Worm (Caenorhabditis elegans) whole organism, L1 larva: ENCODE data around the gene VM106R.1.

ENCODE experiments used
- egl-13 ChIP-seq: sonication (generic microtip); optimal IDR thresholded peaks from 2 replicates; lab custom pipeline; 2016; ENCODE audit warnings: missing genotype, missing genetic modification reagents, missing genetic modification characterization, missing compliant biosample characterization
- lin-13 ChIP-seq: fragments of 150-350 bp; optimal IDR thresholded peaks from 2 replicates; lab custom pipeline; 2014; ENCODE audit warnings: missing biosample characterization, missing genetic modification reagents, missing genetic modification characterization
- mdl-1 ChIP-seq, 2 experiments: fragments of 150-350 bp; optimal IDR thresholded peaks; 2 replicates each; lab custom pipeline; 2014 to 2017; ENCODE audit warnings: missing biosample characterization in 2 of 2, missing genetic modification characterization in 2 of 2, inconsistent platforms in 1 of 2
- nhr-237 ChIP-seq: fragments of 150-350 bp; optimal IDR thresholded peaks from 2 replicates; lab custom pipeline; 2014; ENCODE audit warnings: missing biosample characterization, missing genetic modification characterization
- pqm-1 ChIP-seq: sonication (generic microtip); optimal IDR thresholded peaks from 3 replicates; lab custom pipeline; 2017; ENCODE audit warnings: missing biosample characterization, missing genetic modification characterization
- skn-1 ChIP-seq: fragments of 150-350 bp; optimal IDR thresholded peaks from 2 replicates; lab custom pipeline; 2014; ENCODE audit warnings: missing biosample characterization, missing genetic modification characterization
- snpc-4 ChIP-seq: fragments of 150-350 bp; optimal IDR thresholded peaks from 2 replicates; lab custom pipeline; 2014; ENCODE audit warnings: missing biosample characterization, missing genetic modification characterization
- sox-4 ChIP-seq: sonication (generic microtip); optimal IDR thresholded peaks from 2 replicates; lab custom pipeline; 2016; ENCODE audit warnings: missing genetic modification characterization, missing compliant biosample characterization
- unc-30 ChIP-seq: sonication (generic microtip); optimal IDR thresholded peaks from 2 replicates; lab custom pipeline; 2017; ENCODE audit warnings: missing biosample characterization, missing genetic modification characterization
- unc-86 ChIP-seq: sonication (generic microtip); optimal IDR thresholded peaks from 2 replicates; lab custom pipeline; 2016; ENCODE audit warnings: missing genetic modification characterization, missing compliant biosample characterization
- unc-98 ChIP-seq: fragments of 200-800 bp; sonication (Bioruptor generic); IDR thresholded peaks from 2 replicates; pipeline ENCODE4 v1.3.6; 2022; ENCODE audit warnings: missing genetic modification characterization, missing compliant biosample characterization
- zag-1 ChIP-seq: fragments of 150-350 bp; optimal IDR thresholded peaks from 2 replicates; lab custom pipeline; 2014; ENCODE audit warnings: missing biosample characterization, missing genetic modification characterization
- ztf-4 ChIP-seq: fragments of 150-350 bp; optimal IDR thresholded peaks from 2 replicates; lab custom pipeline; 2014; ENCODE audit warnings: missing biosample characterization, missing genetic modification characterization

DNA sequence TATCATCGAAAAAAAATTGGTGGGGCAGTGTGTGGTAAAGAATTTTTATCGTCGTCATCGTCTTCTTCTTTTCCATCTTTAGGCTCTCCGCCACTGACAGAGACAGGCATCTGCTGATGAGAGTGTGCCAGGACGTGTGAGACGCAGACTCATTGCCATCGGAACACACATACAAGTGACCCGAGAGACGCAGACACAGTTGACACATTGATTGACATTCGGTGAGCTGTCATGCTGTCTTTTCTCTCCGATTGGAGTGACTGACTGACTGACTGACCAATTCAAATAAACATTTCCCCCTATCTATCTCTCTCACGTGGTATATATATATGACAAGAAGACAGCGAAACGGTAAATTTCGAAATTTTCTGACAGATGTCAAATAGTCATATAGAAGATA is 22.1 kb upstream of the VM106R.1 start:
- TF ChIP-seq ztf-4 (tag; lab: Kevin White, UChicago) (peak; percentile 69), mdl-1 (tag; optimal IDR thresholded peaks at IDR 0.05; lab: Kevin White, UChicago) (peak in 1 of 2 experiments; percentile 69), unc-30 (tag; lab: Kevin White, UChicago) (no peak), egl-13 (peak; percentile 59), zag-1 (tag; lab: Kevin White, UChicago) (no peak), pqm-1 (no peak), lin-13 (GFP tag; lab: Kevin White, UChicago) (peak; percentile 78), snpc-4 (tag; lab: Kevin White, UChicago) (peak; percentile 51), sox-4 (no peak), skn-1 (peak; percentile 63), unc-98 (no peak), unc-86 (tag; lab: Kevin White, UChicago) (peak; percentile 60), nhr-237 (no peak)
